In genomic region chr3L:5808540-5809200, dm6 we compare ENCODE assay signal across 5 fruit fly cellular contexts.
TF ChIP-seq lines count a peak whose summit lies in the region.

No protein-coding gene starts in this region.

- TF ChIP-seq CTCF in whole organism, embryonic (GFP tag; optimal IDR thresholded peaks at IDR 0.05; lab: Kevin White, UChicago) = no peak

TF ChIP-seq in whole organism, 6 proteins besides CTCF, POLR2A, EP300 and RAD21:
- TF ChIP-seq usp (GFP tag; optimal IDR thresholded peaks at IDR 0.05; lab: Kevin White, UChicago) (no peak), pan (optimal IDR thresholded peaks at IDR 0.05; lab: Kevin White, UChicago) (peak; percentile 18)

TF ChIP-seq in whole organism, embryonic, 481 proteins besides CTCF, POLR2A, EP300 and RAD21 (continues in another document):
- TF ChIP-seq CG12769 (tag; optimal IDR thresholded peaks at IDR 0.05; lab: Kevin White, UChicago) (peak; percentile 40), CG14965 (GFP tag; optimal IDR thresholded peaks at IDR 0.05; lab: Kevin White, UChicago; ENCODE audit: borderline replicate concordance) (no peak), so (GFP tag; IDR thresholded peaks at IDR 0.05; lab: Robert Waterston, UW) (no peak), NFAT (GFP tag; IDR thresholded peaks at IDR 0.05; lab: Robert Waterston, UW) (0 out of 2 replicates have a peak, but pooled peaks have one; percentile 3), pzg (GFP tag; optimal IDR thresholded peaks at IDR 0.05; lab: Kevin White, UChicago) (no peak), Bdp1 (GFP tag; optimal IDR thresholded peaks at IDR 0.05; lab: Kevin White, UChicago) (no peak), Adf1 (GFP tag; IDR thresholded peaks at IDR 0.05; lab: Robert Waterston, UW) (peak; percentile 71), ftz-f1 (GFP tag; optimal IDR thresholded peaks at IDR 0.05; lab: Kevin White, UChicago) (peak; percentile 88), Neu2 (GFP tag; optimal IDR thresholded peaks at IDR 0.05; lab: Kevin White, UChicago; ENCODE audit: borderline replicate concordance) (no peak), sd (tag; optimal IDR thresholded peaks at IDR 0.05; lab: Kevin White, UChicago) (peak; percentile 72), pfk (GFP tag; optimal IDR thresholded peaks at IDR 0.05; lab: Kevin White, UChicago) (no peak), cg (GFP tag; optimal IDR thresholded peaks at IDR 0.05; lab: Kevin White, UChicago) (peak; percentile 3), gro (GFP tag; optimal IDR thresholded peaks at IDR 0.05; lab: Kevin White, UChicago) (peak; percentile 9), odd (GFP tag; optimal IDR thresholded peaks at IDR 0.05; lab: Kevin White, UChicago) (peak; percentile 15), sug (tag; optimal IDR thresholded peaks at IDR 0.05; lab: Kevin White, UChicago) (peak; percentile 39), mirr (GFP tag; optimal IDR thresholded peaks at IDR 0.05; lab: Kevin White, UChicago) (peak; percentile 19), CG10543 (GFP tag; optimal IDR thresholded peaks at IDR 0.05; lab: Kevin White, UChicago) (peak; percentile 70), nau (GFP tag; optimal IDR thresholded peaks at IDR 0.05; lab: Kevin White, UChicago) (peak; percentile 6), crol (GFP tag; IDR thresholded peaks at IDR 0.05; lab: Robert Waterston, UW) (peak; percentile 82), Mad (GFP tag; optimal IDR thresholded peaks at IDR 0.05; lab: Kevin White, UChicago) (no peak), B-H2 (GFP tag; optimal IDR thresholded peaks at IDR 0.05; lab: Kevin White, UChicago) (peak; percentile 11), CHES-1-like (GFP tag; optimal IDR thresholded peaks at IDR 0.05; lab: Kevin White, UChicago) (peak; percentile 6)

TF ChIP-seq in whole organism, prepupa, 60 proteins besides CTCF, POLR2A, EP300 and RAD21:
- TF ChIP-seq fd85E (GFP tag; optimal IDR thresholded peaks at IDR 0.05; lab: Kevin White, UChicago) (no peak), vri (GFP tag; optimal IDR thresholded peaks at IDR 0.05; lab: Kevin White, UChicago) (peak; percentile 29)
TF ChIP-seq in whole organism, prepupa: peak in this region for 1.

TF ChIP-seq in whole organism, pupa, 21 proteins besides CTCF, POLR2A, EP300 and RAD21:
- TF ChIP-seq CG32121 (GFP tag; IDR thresholded peaks at IDR 0.05; lab: Robert Waterston, UW) (peak; percentile 80), CG4496 (GFP tag; IDR thresholded peaks at IDR 0.05; lab: Robert Waterston, UW) (no peak)
TF ChIP-seq in whole organism, pupa: peak in this region for 1.

TF ChIP-seq in whole organism, wandering third instar larva, 38 proteins besides CTCF, POLR2A, EP300 and RAD21:
- no peak for TF ChIP-seq Rel (GFP tag; optimal IDR thresholded peaks at IDR 0.05; lab: Kevin White, UChicago)
- TF ChIP-seq Rel (tag; optimal IDR thresholded peaks at IDR 0.05; lab: Kevin White, UChicago) = peak; percentile 92
- TF ChIP-seq GATAd (GFP tag; optimal IDR thresholded peaks at IDR 0.05; lab: Kevin White, UChicago) = no peak
